Fruit fly (Drosophila melanogaster) whole organism, embryonic: ENCODE data around the gene Ssadh.

Experiments
- Antp ChIP-seq: fragments of 200-800 bp; sonication (Bioruptor generic); optimal IDR thresholded peaks from 3 replicates; lab custom pipeline; 2016; ENCODE audit warnings: missing biosample characterization, missing genetic modification characterization
- B-H1 ChIP-seq: fragments of 200-800 bp; sonication (Bioruptor generic); IDR thresholded peaks from 3 replicates; pipeline ENCODE4 v1.3.6; 2022; ENCODE audit warnings: missing biosample characterization, missing genetic modification characterization
- B-H2 ChIP-seq: fragments of 200-800 bp; sonication (Bioruptor generic); optimal IDR thresholded peaks from 2 replicates; lab custom pipeline; 2018; ENCODE audit warnings: missing biosample characterization, mild to moderate bottlenecking, missing genetic modification characterization
- CG11398 ChIP-seq: fragments of 200-800 bp; sonication (Bioruptor generic); optimal IDR thresholded peaks from 2 replicates; lab custom pipeline; 2016; ENCODE audit warnings: missing biosample characterization, missing genetic modification characterization
- CG12104 ChIP-seq: fragments of 200-800 bp; sonication (Bioruptor generic); optimal IDR thresholded peaks from 3 replicates; lab custom pipeline; 2016; ENCODE audit warnings: missing biosample characterization, missing genetic modification characterization
- CG13123 ChIP-seq: fragments of 200-800 bp; sonication (Bioruptor generic); optimal IDR thresholded peaks from 2 replicates; lab custom pipeline; 2016; ENCODE audit warnings: missing biosample characterization, missing genetic modification characterization
- CG14050 ChIP-seq: fragments of 200-800 bp; sonication (Bioruptor generic); IDR thresholded peaks from 3 replicates; pipeline ENCODE4 v1.3.6; 2022; ENCODE audit warnings: missing biosample characterization, missing genetic modification characterization
- CG15011 ChIP-seq: fragments of 200-800 bp; sonication (Bioruptor generic); optimal IDR thresholded peaks from 3 replicates; lab custom pipeline; 2018; ENCODE audit warnings: missing biosample characterization, mild to moderate bottlenecking, missing genetic modification characterization
- CG16813 ChIP-seq: fragments of 200-800 bp; sonication (Bioruptor generic); IDR thresholded peaks from 3 replicates; pipeline ENCODE4 v1.3.6; 2022; ENCODE audit warnings: missing biosample characterization, missing genetic modification characterization; ENCODE audit not compliant: partially characterized antibody
- CG18764 ChIP-seq: fragments of 200-800 bp; sonication (Bioruptor generic); optimal IDR thresholded peaks from 3 replicates; lab custom pipeline; 2016; ENCODE audit warnings: missing biosample characterization, missing genetic modification characterization
- CG2889 ChIP-seq: fragments of 200-800 bp; sonication (Bioruptor generic); IDR thresholded peaks from 3 replicates; pipeline ENCODE4 v1.3.6; 2022; ENCODE audit warnings: missing biosample characterization, missing genetic modification characterization
- CG31224 ChIP-seq: fragments of 200-800 bp; sonication (Bioruptor generic); IDR thresholded peaks from 2 replicates; pipeline ENCODE4 v1.3.6; 2022; ENCODE audit warnings: missing biosample characterization, missing genetic modification characterization
- CG3163 ChIP-seq: fragments of 200-800 bp; sonication (Bioruptor generic); optimal IDR thresholded peaks from 3 replicates; lab custom pipeline; 2016; ENCODE audit warnings: missing biosample characterization, missing genetic modification characterization
- CG32532 ChIP-seq: fragments of 200-800 bp; sonication (Bioruptor generic); IDR thresholded peaks from 2 replicates; pipeline ENCODE4 v1.3.6; 2022; ENCODE audit warnings: missing biosample characterization, missing genetic modification characterization
- CG3281 ChIP-seq: fragments of 200-800 bp; sonication (Bioruptor generic); optimal IDR thresholded peaks from 3 replicates; lab custom pipeline; 2017; ENCODE audit warnings: missing biosample characterization, mild to moderate bottlenecking, missing genetic modification characterization
- CG4404 ChIP-seq: fragments of 200-800 bp; sonication (Bioruptor generic); IDR thresholded peaks from 2 replicates; pipeline ENCODE4 v1.3.6; 2022; ENCODE audit warnings: missing biosample characterization, missing genetic modification characterization
- CG5180 ChIP-seq: fragments of 200-800 bp; sonication (Bioruptor generic); optimal IDR thresholded peaks from 3 replicates; lab custom pipeline; 2017; ENCODE audit warnings: missing biosample characterization, missing genetic modification characterization, mild to moderate bottlenecking, moderate library complexity, missing genetic modification reagents
- CG8089 ChIP-seq: fragments of 200-800 bp; sonication (Bioruptor generic); optimal IDR thresholded peaks from 3 replicates; lab custom pipeline; 2016; ENCODE audit warnings: missing biosample characterization, missing genetic modification characterization
- Dip3 ChIP-seq: fragments of 200-800 bp; sonication (Bioruptor generic); optimal IDR thresholded peaks from 3 replicates; lab custom pipeline; 2016; ENCODE audit warnings: missing biosample characterization, missing genetic modification characterization
- Eip74EF ChIP-seq, 2 experiments: fragments of 200-800 bp in 1 of 2; fragments of >200 bp in 1 of 2; sonication (Bioruptor generic) in 1 of 2; optimal IDR thresholded peaks; 2 replicates each; lab custom pipeline; 2017 to 2019; ENCODE audit warnings: missing biosample characterization in 2 of 2, missing genetic modification characterization in 2 of 2, mild to moderate bottlenecking in 1 of 2, moderate library complexity in 1 of 2
- Fer2 ChIP-seq: fragments of 200-800 bp; sonication (Bioruptor generic); optimal IDR thresholded peaks from 2 replicates; lab custom pipeline; 2018; ENCODE audit warnings: missing biosample characterization, mild to moderate bottlenecking, missing genetic modification characterization, moderate library complexity
- Gsc ChIP-seq: fragments of 200-800 bp; sonication (Bioruptor generic); IDR thresholded peaks from 2 replicates; pipeline ENCODE4 v1.3.6; 2022; ENCODE audit warnings: missing biosample characterization, missing genetic modification characterization
- Mad ChIP-seq: fragments of 200-800 bp; sonication (Bioruptor generic); optimal IDR thresholded peaks from 2 replicates; lab custom pipeline; 2016; ENCODE audit warnings: missing biosample characterization, missing genetic modification characterization
- Nf-YC ChIP-seq: fragments of 200-800 bp; optimal IDR thresholded peaks from 3 replicates; lab custom pipeline; 2019; ENCODE audit warnings: missing biosample characterization, mild to moderate bottlenecking, missing genetic modification characterization, moderate library complexity
- PHDP ChIP-seq: fragments of 200-800 bp; sonication (Bioruptor generic); optimal IDR thresholded peaks from 3 replicates; lab custom pipeline; 2018; ENCODE audit warnings: missing biosample characterization, mild to moderate bottlenecking, missing genetic modification characterization, moderate library complexity
- Spps ChIP-seq: fragments of 200-800 bp; sonication (Bioruptor generic); optimal IDR thresholded peaks from 2 replicates; lab custom pipeline; 2018; ENCODE audit warnings: missing biosample characterization, mild to moderate bottlenecking, missing genetic modification characterization
- Sry-β ChIP-seq: fragments of 200-800 bp; sonication (Bioruptor generic); optimal IDR thresholded peaks from 2 replicates; lab custom pipeline; 2018; ENCODE audit warnings: missing biosample characterization, mild to moderate bottlenecking, missing genetic modification characterization, moderate library complexity
- Ssrp ChIP-seq: fragments of 200-800 bp; sonication (Bioruptor generic); optimal IDR thresholded peaks from 2 replicates; lab custom pipeline; 2018; ENCODE audit warnings: missing biosample characterization, mild to moderate bottlenecking, missing genetic modification characterization, moderate library complexity
- Taf1 ChIP-seq: fragments of 200-800 bp; sonication (Bioruptor generic); IDR thresholded peaks from 2 replicates; pipeline ENCODE4 v1.3.6; 2022; ENCODE audit warnings: missing biosample characterization, missing genetic modification characterization
- amos ChIP-seq: fragments of 200-800 bp; sonication (Bioruptor generic); IDR thresholded peaks from 2 replicates; pipeline ENCODE4 v1.3.6; 2022; ENCODE audit warnings: missing biosample characterization, missing genetic modification characterization; ENCODE audit not compliant: partially characterized antibody
- bigmax ChIP-seq: fragments of 200-800 bp; sonication (Bioruptor generic); optimal IDR thresholded peaks from 2 replicates; lab custom pipeline; 2018; ENCODE audit warnings: missing biosample characterization, mild to moderate bottlenecking, missing genetic modification characterization
- crol ChIP-seq: fragments of 200-800 bp; sonication (Bioruptor generic); IDR thresholded peaks from 2 replicates; pipeline ENCODE4 v1.3.6; 2022; ENCODE audit warnings: missing biosample characterization, missing genetic modification characterization
- disco-r ChIP-seq: fragments of 200-800 bp; sonication (Bioruptor generic); optimal IDR thresholded peaks from 2 replicates; lab custom pipeline; 2016; ENCODE audit warnings: missing biosample characterization, missing genetic modification characterization
- ewg ChIP-seq: fragments of 200-800 bp; sonication (Bioruptor generic); optimal IDR thresholded peaks from 3 replicates; lab custom pipeline; 2017; ENCODE audit warnings: mild to moderate bottlenecking, missing biosample characterization, missing genetic modification reagents, missing genetic modification characterization
- fd102C ChIP-seq: fragments of 200-800 bp; sonication (Bioruptor generic); optimal IDR thresholded peaks from 2 replicates; lab custom pipeline; 2018; ENCODE audit warnings: missing biosample characterization, mild to moderate bottlenecking, missing genetic modification characterization, moderate library complexity
- fd64A ChIP-seq: fragments of 200-800 bp; sonication (Bioruptor generic); optimal IDR thresholded peaks from 3 replicates; lab custom pipeline; 2018; ENCODE audit warnings: missing biosample characterization, mild to moderate bottlenecking, missing genetic modification characterization
- fu2 ChIP-seq: fragments of 200-800 bp; sonication (Bioruptor generic); optimal IDR thresholded peaks from 2 replicates; lab custom pipeline; 2016; ENCODE audit warnings: missing biosample characterization, missing genetic modification characterization
- gcm2 ChIP-seq: fragments of 200-800 bp; sonication (Bioruptor generic); optimal IDR thresholded peaks from 2 replicates; lab custom pipeline; 2016; ENCODE audit warnings: missing biosample characterization, missing genetic modification characterization
- gsb-n ChIP-seq: fragments of 200-800 bp; sonication (Bioruptor generic); optimal IDR thresholded peaks from 3 replicates; lab custom pipeline; 2018; ENCODE audit warnings: missing biosample characterization, mild to moderate bottlenecking, missing genetic modification characterization
- gt ChIP-seq: fragments of 200-800 bp; sonication (Bioruptor generic); IDR thresholded peaks from 2 replicates; pipeline ENCODE4 v1.3.6; 2022; ENCODE audit warnings: missing biosample characterization, missing genetic modification characterization
- ind ChIP-seq: fragments of 200-800 bp; sonication (Bioruptor generic); optimal IDR thresholded peaks from 3 replicates; lab custom pipeline; 2016; ENCODE audit warnings: missing biosample characterization, missing genetic modification characterization
- inv ChIP-seq: fragments of 200-800 bp; sonication (Bioruptor generic); IDR thresholded peaks from 2 replicates; pipeline ENCODE4 v1.3.6; 2022; ENCODE audit warnings: missing biosample characterization, missing genetic modification characterization; ENCODE audit not compliant: partially characterized antibody
- jumu ChIP-seq: fragments of 200-800 bp; sonication (Bioruptor generic); optimal IDR thresholded peaks from 3 replicates; lab custom pipeline; 2016; ENCODE audit warnings: missing biosample characterization, missing genetic modification characterization
- kah ChIP-seq: fragments of 200-800 bp; sonication (Bioruptor generic); optimal IDR thresholded peaks from 2 replicates; lab custom pipeline; 2018; ENCODE audit warnings: missing biosample characterization, mild to moderate bottlenecking, missing genetic modification characterization
- ranshi ChIP-seq: fragments of 200-800 bp; sonication (Bioruptor generic); IDR thresholded peaks from 2 replicates; pipeline ENCODE4 v1.3.6; 2022; ENCODE audit warnings: missing biosample characterization, missing genetic modification characterization
- rib ChIP-seq: fragments of 200-800 bp; sonication (Bioruptor generic); IDR thresholded peaks from 2 replicates; pipeline ENCODE4 v1.3.6; 2022; ENCODE audit warnings: missing biosample characterization, missing genetic modification characterization
- ro ChIP-seq: fragments of 200-800 bp; sonication (Bioruptor generic); IDR thresholded peaks from 2 replicates; pipeline ENCODE4 v1.3.6; 2022; ENCODE audit warnings: missing biosample characterization, missing genetic modification characterization
- slbo ChIP-seq: fragments of 200-800 bp; sonication (Bioruptor generic); IDR thresholded peaks from 2 replicates; pipeline ENCODE4 v1.3.6; 2022; ENCODE audit warnings: missing biosample characterization, missing genetic modification characterization
- sqz ChIP-seq: fragments of 200-800 bp; sonication (Bioruptor generic); optimal IDR thresholded peaks from 3 replicates; lab custom pipeline; 2018; ENCODE audit warnings: missing biosample characterization, mild to moderate bottlenecking, missing genetic modification characterization
- tap ChIP-seq: fragments of 200-800 bp; optimal IDR thresholded peaks from 3 replicates; lab custom pipeline; 2019; ENCODE audit warnings: missing biosample characterization, mild to moderate bottlenecking, missing genetic modification characterization, moderate library complexity
- usp ChIP-seq: fragments of >200 bp; optimal IDR thresholded peaks from 2 replicates; lab custom pipeline; 2017; ENCODE audit warnings: missing biosample characterization, missing genetic modification characterization
- z ChIP-seq: fragments of 200-800 bp; sonication (Bioruptor generic); IDR thresholded peaks from 3 replicates; pipeline ENCODE4 v1.3.6; 2022; ENCODE audit warnings: missing biosample characterization, missing genetic modification characterization

The Ssadh gene

dm6 chr3R:25640463-25640862, 13.7 kb upstream of the Ssadh start (continued):
- peak; percentile 57; the same call in 1 of the 3 replicates for TF ChIP-seq CG2889
- TF ChIP-seq Nf-YC: no peak
- TF ChIP-seq CG18764 (GFP tag; lab: Kevin White, UChicago): peak; percentile 6
- no peak for TF ChIP-seq ranshi (GFP tag; lab: Robert Waterston, UW)
- no peak for TF ChIP-seq Fer2 (tag; lab: Kevin White, UChicago)
- no peak for TF ChIP-seq CG11398 (GFP tag; lab: Kevin White, UChicago)
- no peak for TF ChIP-seq B-H2
- no peak for TF ChIP-seq Dip3
- no peak for TF ChIP-seq CG31224 (GFP tag; lab: Robert Waterston, UW)
- no peak for TF ChIP-seq crol (GFP tag; lab: Robert Waterston, UW)
- TF ChIP-seq Antp (GFP tag; lab: Kevin White, UChicago): no peak
- TF ChIP-seq Sry-β (GFP tag; lab: Kevin White, UChicago): no peak
- TF ChIP-seq inv (GFP tag; lab: Robert Waterston, UW): no peak
- no peak for TF ChIP-seq rib (GFP tag; lab: Robert Waterston, UW)
- peak; percentile 4 for TF ChIP-seq CG12104 (GFP tag; lab: Kevin White, UChicago)
- no peak for TF ChIP-seq amos (GFP tag; lab: Robert Waterston, UW)
- no peak for TF ChIP-seq CG5180 (GFP tag; lab: Kevin White, UChicago)
- peak; percentile 52 for TF ChIP-seq ind
- peak; percentile 29 for TF ChIP-seq CG8089 (GFP tag; lab: Kevin White, UChicago)
- TF ChIP-seq Mad: peak; percentile 50
- peak; percentile 56 for TF ChIP-seq tap (tag; lab: Kevin White, UChicago)
- TF ChIP-seq B-H1: no peak; the same call in 2 of the 3 replicates
- no peak for TF ChIP-seq ro (GFP tag; lab: Robert Waterston, UW)
- peak; percentile 26; the same call in 2 of the 3 replicates for TF ChIP-seq CG14050 (GFP tag; lab: Robert Waterston, UW)
- TF ChIP-seq ewg (GFP tag; lab: Kevin White, UChicago): no peak
- no peak for TF ChIP-seq z (GFP tag; lab: Robert Waterston, UW)
- TF ChIP-seq fd64A (GFP tag; lab: Kevin White, UChicago): no peak
- peak; percentile 75 for TF ChIP-seq CG4404 (GFP tag; lab: Robert Waterston, UW)
- TF ChIP-seq CG3281: peak; percentile 14
- TF ChIP-seq Ssrp (tag; lab: Kevin White, UChicago): peak; percentile 30
- no peak for TF ChIP-seq CG13123
- peak; percentile 36; the same call in 1 of the 2 replicates for TF ChIP-seq CG32532 (GFP tag; lab: Robert Waterston, UW)
- TF ChIP-seq Spps (tag; lab: Kevin White, UChicago): peak; percentile 20
- 0 out of 2 replicates have a peak, but pooled peaks have one; percentile 30 for TF ChIP-seq gt (GFP tag; lab: Robert Waterston, UW)
- 0 out of 2 replicates have a peak, but pooled peaks have one; percentile 15 for TF ChIP-seq Taf1 (GFP tag; lab: Robert Waterston, UW)
- TF ChIP-seq PHDP: peak; percentile 35
- no peak for TF ChIP-seq kah
- TF ChIP-seq Gsc (GFP tag; lab: Robert Waterston, UW): no peak
- TF ChIP-seq CG16813: no peak
- TF ChIP-seq usp (GFP tag; lab: Kevin White, UChicago): no peak
- peak; percentile 29 for TF ChIP-seq jumu (GFP tag; lab: Kevin White, UChicago)
- peak; percentile 13 for TF ChIP-seq gsb-n (tag; lab: Kevin White, UChicago)
- peak; percentile 66 for TF ChIP-seq fd102C
- no peak for TF ChIP-seq disco-r (GFP tag; lab: Kevin White, UChicago)
- no peak for TF ChIP-seq bigmax (GFP tag; lab: Kevin White, UChicago)
- peak; percentile 8 for TF ChIP-seq sqz (GFP tag; lab: Kevin White, UChicago)
- TF ChIP-seq CG3163 (GFP tag; lab: Kevin White, UChicago): no peak
- peak; percentile 53 for TF ChIP-seq slbo
- no peak for TF ChIP-seq CG15011 (GFP tag; lab: Kevin White, UChicago)
- no peak for TF ChIP-seq fu2
- TF ChIP-seq Eip74EF (GFP tag; optimal IDR thresholded peaks at IDR 0.05; lab: Kevin White, UChicago): no peak
- no peak for TF ChIP-seq gcm2 (GFP tag; lab: Kevin White, UChicago)
